Fruit fly (Drosophila melanogaster) whole organism, larva: ENCODE results near the gene zfh2.

Experiments used
- noc ChIP-seq: fragments of 200-800 bp; sonication (Bioruptor generic); optimal IDR thresholded peaks from 3 replicates; lab custom pipeline; 2019; ENCODE audit warnings: missing biosample characterization, mild to moderate bottlenecking, missing genetic modification characterization, moderate library complexity

Gene zfh2

dm6 chr4:501479-501993 is at the start of gene zfh2:
TSS of gene zfh2 (plus strand) at chr4:501810.
- no peak for TF ChIP-seq noc (tag; lab: Kevin White, UChicago)

- no peak for TF ChIP-seq noc (tag; lab: Kevin White, UChicago)
Observed at dm6 chr4:453303-453702, 48.3 kb upstream of the zfh2 start.

dm6 chr4:458608-459007 is 43.0 kb upstream of the zfh2 start:
- TF ChIP-seq noc (tag; lab: Kevin White, UChicago): no peak

- no peak for TF ChIP-seq noc (tag; lab: Kevin White, UChicago)
Observed at dm6 chr4:466543-466965, 35.1 kb upstream of the zfh2 start, which contains the start of gene Taf3. TSS of gene Taf3 (minus strand) at chr4:466828.

dm6 chr4:466976-467639 is 34.5 kb upstream of the zfh2 start, which contains the start of gene CG33941:
TSS of gene CG33941 (plus strand) at chr4:467497.
- no peak for TF ChIP-seq noc (tag; lab: Kevin White, UChicago)

- no peak for TF ChIP-seq noc (tag; lab: Kevin White, UChicago)
Observed at dm6 chr4:468031-468430, 33.6 kb upstream of the zfh2 start.

dm6 chr4:468634-469238 is 32.9 kb upstream of the zfh2 start:
- TF ChIP-seq noc (tag; lab: Kevin White, UChicago): no peak

dm6 chr4:481739-482138 is 19.9 kb upstream of the zfh2 start:
- TF ChIP-seq noc (tag; lab: Kevin White, UChicago): no peak

dm6 chr4:482659-483134 is 18.9 kb upstream of the zfh2 start:
- no peak for TF ChIP-seq noc (tag; lab: Kevin White, UChicago)

dm6 chr4:483646-484045 is 18.0 kb upstream of the zfh2 start:
- no peak for TF ChIP-seq noc (tag; lab: Kevin White, UChicago)

dm6 chr4:485796-486195 is 15.8 kb upstream of the zfh2 start:
- TF ChIP-seq noc (tag; lab: Kevin White, UChicago): no peak

dm6 chr4:486435-486834 is 15.2 kb upstream of the zfh2 start:
- TF ChIP-seq noc (tag; lab: Kevin White, UChicago): no peak

dm6 chr4:487480-487879 is 14.1 kb upstream of the zfh2 start:
- no peak for TF ChIP-seq noc (tag; lab: Kevin White, UChicago)

dm6 chr4:488828-489560 is 12.6 kb upstream of the zfh2 start, which contains the start of gene Asator:
TSS of gene Asator (minus strand) at chr4:488994.
- TF ChIP-seq noc (tag; lab: Kevin White, UChicago): no peak

dm6 chr4:489561-489881 is 12.1 kb upstream of the zfh2 start:
- no peak for TF ChIP-seq noc (tag; lab: Kevin White, UChicago)

dm6 chr4:490111-490510 is 11.5 kb upstream of the zfh2 start:
- no peak for TF ChIP-seq noc (tag; lab: Kevin White, UChicago)
